Worm (Caenorhabditis elegans) whole organism, L2 larva: ENCODE results near the gene mec-5.

Source experiments
- ZK546.5 ChIP-seq: sonication (generic microtip); optimal IDR thresholded peaks from 2 replicates; lab custom pipeline; 2017; ENCODE audit warnings: missing biosample characterization, missing genetic modification characterization
- aly-2 ChIP-seq: fragments of 150-350 bp; optimal IDR thresholded peaks from 2 replicates; lab custom pipeline; 2014; ENCODE audit warnings: missing biosample characterization, missing genetic modification characterization
- ama-1 ChIP-seq: fragments of 150-350 bp; optimal IDR thresholded peaks from 2 replicates; lab custom pipeline; 2018; ENCODE audit warnings: inconsistent platforms
- blmp-1 ChIP-seq: sonication (generic microtip); optimal IDR thresholded peaks from 2 replicates; lab custom pipeline; 2017; ENCODE audit warnings: missing genetic modification characterization, mild to moderate bottlenecking, missing compliant biosample characterization, antibody characterized with exemption, moderate library complexity; ENCODE audit not compliant: insufficient read depth
- egl-27 ChIP-seq: sonication (generic microtip); optimal IDR thresholded peaks from 3 replicates; lab custom pipeline; 2017; ENCODE audit warnings: missing biosample characterization, missing genetic modification reagents, missing genetic modification characterization
- lin-13 ChIP-seq: fragments of 150-350 bp; optimal IDR thresholded peaks from 2 replicates; lab custom pipeline; 2014; ENCODE audit warnings: missing biosample characterization, missing genetic modification reagents, missing genetic modification characterization
- mdl-1 ChIP-seq, 2 experiments: fragments of 150-350 bp in 1 of 2; sonication (generic microtip) in 1 of 2; optimal IDR thresholded peaks; 2 replicates each; lab custom pipeline; 2017; ENCODE audit warnings: missing biosample characterization in 2 of 2, missing genetic modification characterization in 2 of 2
- nhr-25 ChIP-seq: fragments of 150-350 bp; sonication (generic microtip); optimal IDR thresholded peaks from 3 replicates; lab custom pipeline; 2014; ENCODE audit warnings: missing biosample characterization, missing genetic modification characterization
- unc-39 ChIP-seq: fragments of 150-350 bp; optimal IDR thresholded peaks from 2 replicates; lab custom pipeline; 2014; ENCODE audit warnings: missing biosample characterization, missing genetic modification characterization
- unc-62 ChIP-seq: fragments of 150-350 bp; optimal IDR thresholded peaks from 2 replicates; lab custom pipeline; 2014; ENCODE audit warnings: missing biosample characterization, missing genetic modification reagents, missing genetic modification characterization
- zag-1 ChIP-seq: fragments of 150-350 bp; optimal IDR thresholded peaks from 2 replicates; lab custom pipeline; 2014; ENCODE audit warnings: missing biosample characterization, missing genetic modification characterization
- ztf-4 ChIP-seq: fragments of 150-350 bp; optimal IDR thresholded peaks from 2 replicates; lab custom pipeline; 2014; ENCODE audit warnings: missing biosample characterization, missing genetic modification characterization

DNA sequence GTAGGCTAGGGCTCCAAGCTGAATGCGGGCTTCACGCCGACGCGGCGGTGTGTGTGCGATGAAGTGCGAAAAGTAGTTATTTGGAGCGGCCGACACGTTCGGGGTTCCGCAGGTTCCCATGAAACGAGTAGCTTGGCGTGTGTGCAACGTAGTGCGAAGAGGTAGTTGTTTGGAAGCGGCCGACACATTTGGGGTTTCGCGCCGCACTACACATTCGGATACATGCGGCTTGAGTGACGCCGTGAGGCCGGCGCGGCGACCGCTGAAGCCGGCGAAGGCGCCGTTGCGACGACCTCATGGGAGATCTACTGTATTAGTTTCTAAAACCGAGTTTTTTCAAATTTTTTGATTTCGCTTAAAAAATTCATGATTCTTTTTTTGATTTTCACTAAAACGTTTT lies 42.6 kb upstream of the mec-5 start:
- TF ChIP-seq unc-62 (GFP tag; lab: Kevin White, UChicago) = no peak
- TF ChIP-seq mdl-1 (tag; optimal IDR thresholded peaks at IDR 0.05; lab: Kevin White, UChicago) = no peak
- no peak for TF ChIP-seq nhr-25 (tag; lab: Kevin White, UChicago)
- no peak for TF ChIP-seq aly-2 (tag; lab: Kevin White, UChicago)
- TF ChIP-seq ZK546.5 (tag; lab: Kevin White, UChicago) = no peak
- no peak for TF ChIP-seq zag-1 (tag; lab: Kevin White, UChicago)
- TF ChIP-seq ztf-4 = no peak
- no peak for TF ChIP-seq ama-1 (lab: Kevin White, UChicago)
- TF ChIP-seq lin-13 (GFP tag; lab: Kevin White, UChicago) = no peak
- TF ChIP-seq unc-39 (tag; lab: Kevin White, UChicago) = no peak
- TF ChIP-seq egl-27 = no peak
- no peak for TF ChIP-seq blmp-1
